Worm (Caenorhabditis elegans): Measurements from ENCODE around the gene flr-4.

flr-4 gene

ce11 chrX:15100369-15100963 is 11.3 kb downstream of the flr-4 start, which contains the start of gene dhhc-1 (continued):
- no peak for TF ChIP-seq spr-3 (GFP tag; optimal IDR thresholded peaks at IDR 0.05)
- TF ChIP-seq dpl-1 (GFP tag; optimal IDR thresholded peaks at IDR 0.05), result no peak
- peak; percentile 48 for TF ChIP-seq pqm-1 (tag; optimal IDR thresholded peaks at IDR 0.05)
- TF ChIP-seq fos-1 (tag; optimal IDR thresholded peaks at IDR 0.05), result no peak
- TF ChIP-seq mdt-29 (GFP tag; IDR thresholded peaks at IDR 0.05), result no peak
- TF ChIP-seq snpc-4 (tag; optimal IDR thresholded peaks at IDR 0.05), result no peak
- no peak for TF ChIP-seq madf-5 (GFP tag; IDR thresholded peaks at IDR 0.05)
- TF ChIP-seq nhr-111 (GFP tag; optimal IDR thresholded peaks at IDR 0.05), result no peak
- no peak for TF ChIP-seq spr-1 (tag; optimal IDR thresholded peaks at IDR 0.05)
- no peak for TF ChIP-seq ces-1 (GFP tag; optimal IDR thresholded peaks at IDR 0.05)
- TF ChIP-seq lim-7 (GFP tag; IDR thresholded peaks at IDR 0.05), result no peak
- TF ChIP-seq hif-1 (tag; optimal IDR thresholded peaks at IDR 0.05), result no peak
- no peak for TF ChIP-seq lir-3 (tag; optimal IDR thresholded peaks at IDR 0.05)
- TF ChIP-seq mes-2 (tag; optimal IDR thresholded peaks at IDR 0.05; ENCODE audit: poor library complexity, severe bottlenecking), result peak; percentile 49
- TF ChIP-seq daf-8 (GFP tag; IDR thresholded peaks at IDR 0.05), result no peak
- TF ChIP-seq nhr-237 (tag; optimal IDR thresholded peaks at IDR 0.05), result no peak
- TF ChIP-seq ceh-62 (tag; optimal IDR thresholded peaks at IDR 0.05), result no peak
- no peak for TF ChIP-seq nhr-77 (tag; optimal IDR thresholded peaks at IDR 0.05)
- TF ChIP-seq ZK546.5 (tag; optimal IDR thresholded peaks at IDR 0.05), result no peak
- no peak for TF ChIP-seq lin-38 (GFP tag; IDR thresholded peaks at IDR 0.05)
- no peak for TF ChIP-seq set-16 (GFP tag; IDR thresholded peaks at IDR 0.05)
- TF ChIP-seq ceh-20 (GFP tag; IDR thresholded peaks at IDR 0.05), result no peak
- TF ChIP-seq daf-16 (GFP tag; optimal IDR thresholded peaks at IDR 0.05), result peak in 1 of 2 experiments; percentile 16
- peak; percentile 31 for TF ChIP-seq daf-16 (tag; optimal IDR thresholded peaks at IDR 0.05)
- no peak for TF ChIP-seq nhr-25 (tag; optimal IDR thresholded peaks at IDR 0.05; ENCODE audit: borderline replicate concordance, insufficient read depth)
- TF ChIP-seq attf-4 (tag; optimal IDR thresholded peaks at IDR 0.05), result no peak
- TF ChIP-seq zfp-3 (GFP tag; conservative IDR thresholded peaks at IDR 0.05), result no peak
- TF ChIP-seq php-3 (GFP tag; IDR thresholded peaks at IDR 0.05), result no peak
- no peak for TF ChIP-seq F10B5.3 (tag; optimal IDR thresholded peaks at IDR 0.05)
- TF ChIP-seq lin-15B (tag; optimal IDR thresholded peaks at IDR 0.05), result no peak
- no peak for TF ChIP-seq zip-11 (GFP tag; IDR thresholded peaks at IDR 0.05)
- peak; percentile 42 for TF ChIP-seq rbr-2 (tag; optimal IDR thresholded peaks at IDR 0.05)
- 0 out of 2 replicates have a peak, but pooled peaks have one; percentile 3 for TF ChIP-seq egl-43 (GFP tag; IDR thresholded peaks at IDR 0.05)
- no peak for TF ChIP-seq dmd-9 (GFP tag; IDR thresholded peaks at IDR 0.05)
- no peak for TF ChIP-seq F49E8.2 (tag; optimal IDR thresholded peaks at IDR 0.05; ENCODE audit: borderline replicate concordance)
- no peak for TF ChIP-seq ZK337.2 (GFP tag; IDR thresholded peaks at IDR 0.05)
- no peak for TF ChIP-seq ceh-82 (tag; optimal IDR thresholded peaks at IDR 0.05)
- TF ChIP-seq F37D6.2 (tag; optimal IDR thresholded peaks at IDR 0.05), result no peak
- TF ChIP-seq hlh-30 (tag; optimal IDR thresholded peaks at IDR 0.05; ENCODE audit: insufficient read depth), result peak; percentile 33
- TF ChIP-seq ceh-28 (tag; optimal IDR thresholded peaks at IDR 0.05), result no peak
- TF ChIP-seq Y5F2A.4 (GFP tag; optimal IDR thresholded peaks at IDR 0.05), result no peak
- TF ChIP-seq F44E2.7 (GFP tag; IDR thresholded peaks at IDR 0.05), result no peak
- TF ChIP-seq aly-2 (tag; optimal IDR thresholded peaks at IDR 0.05), result no peak
- no peak for TF ChIP-seq nhr-48 (tag; optimal IDR thresholded peaks at IDR 0.05)
- TF ChIP-seq nhr-28 (tag; optimal IDR thresholded peaks at IDR 0.05), result peak; percentile 34
- TF ChIP-seq snpc-1.2 (GFP tag; IDR thresholded peaks at IDR 0.05), result no peak
- no peak for TF ChIP-seq tra-1 (GFP tag; IDR thresholded peaks at IDR 0.05)
- no peak for TF ChIP-seq dve-1 (tag; optimal IDR thresholded peaks at IDR 0.05; ENCODE audit: insufficient read depth)
- no peak for TF ChIP-seq lin-29 (GFP tag; IDR thresholded peaks at IDR 0.05)

Measured in whole organism, L4 larva.